Fruit fly (Drosophila melanogaster): ENCODE data around the gene AnxB9.

- TF ChIP-seq bab1 (GFP tag; optimal IDR thresholded peaks at IDR 0.05) (no peak), CG5204 (GFP tag; optimal IDR thresholded peaks at IDR 0.05) (no peak), Clk (GFP tag; optimal IDR thresholded peaks at IDR 0.05) (no peak), ovo (GFP tag; optimal IDR thresholded peaks at IDR 0.05) (no peak), Mnt (GFP tag; optimal IDR thresholded peaks at IDR 0.05) (no peak), cnc (optimal IDR thresholded peaks at IDR 0.05) (no peak)
Measured at dm6 chr3R:21045742-21046141, 19.3 kb upstream of the AnxB9 start, which contains the start of gene CG31189.

Measured in whole organism, adult.